Fruit fly (Drosophila melanogaster): Measurements from ENCODE around the gene unk.
A peak's percentile ranks its signal among the peaks of the same experiment; 100 is the strongest.

unk gene

DNA sequence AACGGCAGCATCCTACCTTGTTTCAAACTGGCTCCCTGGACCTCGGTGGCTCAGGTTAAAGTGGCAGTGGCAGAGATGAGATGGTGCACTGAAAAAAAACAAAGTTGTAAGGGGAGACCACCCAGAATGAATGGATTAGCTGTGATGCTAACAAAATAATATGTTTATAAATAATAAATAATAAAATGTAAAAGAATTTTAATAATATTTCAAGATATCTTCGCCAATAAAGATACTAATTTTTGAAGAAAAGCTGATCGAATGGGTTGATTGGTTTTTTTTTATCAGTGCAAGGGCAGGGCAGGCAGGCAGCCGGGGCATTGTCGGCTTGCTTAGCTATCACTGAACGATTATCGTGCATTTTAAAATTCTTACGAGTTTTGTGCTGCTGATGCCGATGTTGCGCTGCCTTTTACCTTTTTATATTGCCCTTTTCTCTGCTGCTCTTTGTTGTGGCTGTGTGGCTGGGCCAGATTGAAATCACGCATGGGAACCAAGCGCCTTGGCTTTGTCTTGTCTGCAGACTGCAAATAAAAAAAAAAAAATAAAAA lies 8.6 kb downstream of the unk start (continued):
- TF ChIP-seq Hr78 (GFP tag; optimal IDR thresholded peaks at IDR 0.05) (no peak), Hnf4 (GFP tag; optimal IDR thresholded peaks at IDR 0.05) (peak; percentile 51), rgr (GFP tag; optimal IDR thresholded peaks at IDR 0.05) (peak; percentile 83), usp (GFP tag; optimal IDR thresholded peaks at IDR 0.05) (no peak)

DNA sequence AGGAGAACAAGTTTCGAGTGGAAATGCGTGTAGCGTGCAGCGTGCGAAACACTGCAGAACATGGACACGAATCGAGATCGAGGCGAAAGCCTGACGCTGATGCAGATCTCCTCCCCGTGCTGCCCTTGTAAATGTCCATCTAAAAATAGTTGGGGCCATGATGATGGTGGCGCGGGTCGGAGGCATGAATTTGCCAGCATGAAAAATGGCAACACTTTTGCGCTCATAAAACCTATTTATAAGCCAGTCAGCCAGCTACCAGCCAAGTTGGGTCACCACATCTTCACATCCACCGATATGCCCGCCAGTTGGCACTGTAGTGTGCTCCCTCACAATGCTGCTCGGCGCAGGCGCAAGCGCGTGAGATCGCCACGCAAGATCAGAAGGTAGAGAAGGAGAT lies 9.2 kb downstream of the unk start:
- TF ChIP-seq foxo (GFP tag; optimal IDR thresholded peaks at IDR 0.05) (peak in 1 of 2 experiments; percentile 65), rgr (GFP tag; optimal IDR thresholded peaks at IDR 0.05) (peak; percentile 46), sv (GFP tag; optimal IDR thresholded peaks at IDR 0.05) (no peak), Rel (GFP tag; optimal IDR thresholded peaks at IDR 0.05) (no peak), Rel (tag; optimal IDR thresholded peaks at IDR 0.05) (peak; percentile 34), Myc (optimal IDR thresholded peaks at IDR 0.05) (peak; percentile 21), h (GFP tag; optimal IDR thresholded peaks at IDR 0.05) (peak; percentile 67), OdsH (GFP tag; optimal IDR thresholded peaks at IDR 0.05) (peak; percentile 59), CG9705 (GFP tag; optimal IDR thresholded peaks at IDR 0.05) (peak; percentile 47), GATAd (GFP tag; optimal IDR thresholded peaks at IDR 0.05) (no peak), pan (optimal IDR thresholded peaks at IDR 0.05) (no peak), fru (GFP tag; optimal IDR thresholded peaks at IDR 0.05) (peak; percentile 75), dsf (GFP tag; optimal IDR thresholded peaks at IDR 0.05; ENCODE audit: borderline replicate concordance) (no peak), woc (GFP tag; optimal IDR thresholded peaks at IDR 0.05) (peak; percentile 91), Vsx2 (GFP tag; optimal IDR thresholded peaks at IDR 0.05; ENCODE audit: partially characterized antibody) (no peak), Sp1 (GFP tag; optimal IDR thresholded peaks at IDR 0.05) (peak; percentile 55), Hr83 (GFP tag; optimal IDR thresholded peaks at IDR 0.05; ENCODE audit: poor library complexity, severe bottlenecking) (no peak), HLH106 (tag; optimal IDR thresholded peaks at IDR 0.05) (peak; percentile 82), ey (GFP tag; optimal IDR thresholded peaks at IDR 0.05) (peak; percentile 71), br (GFP tag; optimal IDR thresholded peaks at IDR 0.05) (peak; percentile 39), dmrt93B (GFP tag; optimal IDR thresholded peaks at IDR 0.05) (peak; percentile 63)

DNA sequence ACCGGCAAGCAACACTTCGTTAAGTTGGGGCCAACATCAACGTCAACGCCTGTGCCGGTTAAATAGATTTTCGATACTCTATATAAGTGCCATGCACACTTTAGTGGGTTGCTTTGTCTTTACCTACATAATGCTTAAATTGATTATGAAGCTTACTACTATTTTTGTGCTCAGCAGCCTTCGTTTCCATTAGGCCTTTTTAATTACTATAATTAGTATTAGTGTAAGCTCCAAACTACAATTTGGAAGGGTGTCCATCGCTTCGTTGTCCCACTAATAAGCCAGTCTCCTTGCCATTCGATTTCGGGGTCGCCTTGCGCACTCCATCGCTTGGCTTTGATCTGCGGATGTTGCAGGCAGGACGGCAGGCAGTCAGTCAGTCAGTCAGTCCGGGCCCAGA lies 10.0 kb downstream of the unk start:
- peak; percentile 62 for TF ChIP-seq HLH106 (tag; optimal IDR thresholded peaks at IDR 0.05)
- no peak for TF ChIP-seq Dif (GFP tag; optimal IDR thresholded peaks at IDR 0.05; ENCODE audit: partially characterized antibody)
- no peak for TF ChIP-seq CG9705 (GFP tag; optimal IDR thresholded peaks at IDR 0.05)
- TF ChIP-seq N (GFP tag; optimal IDR thresholded peaks at IDR 0.05), result no peak
- TF ChIP-seq h (GFP tag; optimal IDR thresholded peaks at IDR 0.05), result peak; percentile 82
- peak; percentile 55 for TF ChIP-seq fru (GFP tag; optimal IDR thresholded peaks at IDR 0.05)
- TF ChIP-seq foxo (GFP tag; optimal IDR thresholded peaks at IDR 0.05), result peak in 1 of 2 experiments; percentile 49
- peak; percentile 30 for TF ChIP-seq woc (GFP tag; optimal IDR thresholded peaks at IDR 0.05)
- TF ChIP-seq psq (GFP tag; optimal IDR thresholded peaks at IDR 0.05), result peak; percentile 11
- peak; percentile 43 for TF ChIP-seq ey (GFP tag; optimal IDR thresholded peaks at IDR 0.05)
- TF ChIP-seq rgr (GFP tag; optimal IDR thresholded peaks at IDR 0.05), result peak; percentile 52
- peak; percentile 63 for TF ChIP-seq br (GFP tag; optimal IDR thresholded peaks at IDR 0.05)
- TF ChIP-seq Sp1 (GFP tag; optimal IDR thresholded peaks at IDR 0.05), result peak; percentile 50
- TF ChIP-seq dmrt93B (GFP tag; optimal IDR thresholded peaks at IDR 0.05), result peak; percentile 36
- peak; percentile 42 for TF ChIP-seq OdsH (GFP tag; optimal IDR thresholded peaks at IDR 0.05)
- no peak for TF ChIP-seq sage (GFP tag; optimal IDR thresholded peaks at IDR 0.05)
- TF ChIP-seq Vsx2 (GFP tag; optimal IDR thresholded peaks at IDR 0.05; ENCODE audit: partially characterized antibody), result no peak
- peak; percentile 7 for TF ChIP-seq Hnf4 (GFP tag; optimal IDR thresholded peaks at IDR 0.05)

DNA sequence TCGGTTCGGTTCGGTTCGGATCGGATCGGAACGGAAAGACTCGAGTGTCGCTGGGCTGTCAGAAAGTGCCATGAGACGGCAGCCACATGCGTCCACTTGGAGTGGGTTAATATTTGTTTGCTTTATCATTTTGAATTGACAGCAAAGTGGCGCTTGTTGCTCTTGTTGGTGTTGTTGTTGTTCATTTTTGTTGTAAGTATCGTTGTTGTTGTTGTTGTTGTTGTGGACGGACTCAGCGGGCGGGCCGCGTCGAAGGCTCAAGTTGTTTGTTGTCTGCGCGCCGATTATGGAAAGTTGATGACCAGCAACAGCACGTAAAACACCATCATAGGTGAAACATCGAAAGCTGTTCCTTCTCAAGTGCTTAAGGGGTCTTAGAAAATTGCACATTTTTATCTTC lies 10.6 kb downstream of the unk start:
- TF ChIP-seq sv (GFP tag; optimal IDR thresholded peaks at IDR 0.05) (no peak), CG32264 (GFP tag; optimal IDR thresholded peaks at IDR 0.05) (no peak), Mio (GFP tag; optimal IDR thresholded peaks at IDR 0.05) (no peak), CrebA (GFP tag; optimal IDR thresholded peaks at IDR 0.05; ENCODE audit: borderline replicate concordance) (no peak), Vsx2 (GFP tag; optimal IDR thresholded peaks at IDR 0.05; ENCODE audit: partially characterized antibody) (no peak), tai (GFP tag; optimal IDR thresholded peaks at IDR 0.05) (no peak), brk (GFP tag; optimal IDR thresholded peaks at IDR 0.05) (no peak), ey (GFP tag; optimal IDR thresholded peaks at IDR 0.05) (no peak)
